Fruit fly (Drosophila melanogaster) whole organism, embryonic: ENCODE measurements around the gene CG16753.
A peak's percentile ranks its signal among the peaks of the same experiment; 100 is the strongest.

Experiments used
- BtbVII ChIP-seq: fragments of 200-800 bp; sonication (Bioruptor generic); optimal IDR thresholded peaks from 3 replicates; lab custom pipeline; 2017; ENCODE audit warnings: missing biosample characterization, mild to moderate bottlenecking, missing genetic modification characterization
- CG10366 ChIP-seq: fragments of 200-800 bp; sonication (Bioruptor generic); IDR thresholded peaks from 2 replicates; pipeline ENCODE4 v1.3.6; 2022; ENCODE audit warnings: missing biosample characterization, missing genetic modification characterization
- CG10979 ChIP-seq: fragments of 200-800 bp; sonication (Bioruptor generic); optimal IDR thresholded peaks from 2 replicates; lab custom pipeline; 2018; ENCODE audit warnings: missing biosample characterization, mild to moderate bottlenecking, missing genetic modification characterization, moderate library complexity
- CG11456 ChIP-seq: fragments of 200-800 bp; sonication (Bioruptor generic); IDR thresholded peaks from 3 replicates; pipeline ENCODE4 v1.3.6; 2022; ENCODE audit warnings: missing biosample characterization, missing genetic modification characterization
- CG11696 ChIP-seq: fragments of 200-800 bp; sonication (Bioruptor generic); IDR thresholded peaks from 2 replicates; pipeline ENCODE4 v1.3.6; 2022; ENCODE audit warnings: missing biosample characterization, missing genetic modification characterization
- CG13775 ChIP-seq: fragments of 200-800 bp; sonication (Bioruptor generic); optimal IDR thresholded peaks from 3 replicates; lab custom pipeline; 2017; ENCODE audit warnings: missing biosample characterization, mild to moderate bottlenecking, missing genetic modification characterization
- CG14710 ChIP-seq: fragments of 200-800 bp; sonication (Bioruptor generic); optimal IDR thresholded peaks from 3 replicates; lab custom pipeline; 2019; ENCODE audit warnings: missing biosample characterization, mild to moderate bottlenecking, missing genetic modification characterization, moderate library complexity
- CG15601 ChIP-seq: fragments of 200-800 bp; sonication (Bioruptor generic); optimal IDR thresholded peaks from 3 replicates; lab custom pipeline; 2019; ENCODE audit warnings: missing biosample characterization, mild to moderate bottlenecking, missing genetic modification characterization, moderate library complexity
- CG15696 ChIP-seq: fragments of 200-800 bp; sonication (Bioruptor generic); optimal IDR thresholded peaks from 2 replicates; lab custom pipeline; 2019; ENCODE audit warnings: missing biosample characterization, mild to moderate bottlenecking, missing genetic modification characterization, moderate library complexity
- CG16863 ChIP-seq: fragments of 200-800 bp; sonication (Bioruptor generic); optimal IDR thresholded peaks from 3 replicates; lab custom pipeline; 2016; ENCODE audit warnings: missing biosample characterization, missing genetic modification characterization
- CG17385 ChIP-seq: fragments of 200-800 bp; sonication (Bioruptor generic); optimal IDR thresholded peaks from 3 replicates; lab custom pipeline; 2018; ENCODE audit warnings: missing biosample characterization, mild to moderate bottlenecking, missing genetic modification characterization
- CG3847 ChIP-seq: fragments of 200-800 bp; sonication (Bioruptor generic); IDR thresholded peaks from 2 replicates; pipeline ENCODE4 v1.3.6; 2022; ENCODE audit warnings: missing biosample characterization, missing genetic modification characterization
- CG4282 ChIP-seq: fragments of 200-800 bp; sonication (Bioruptor generic); optimal IDR thresholded peaks from 2 replicates; lab custom pipeline; 2016; ENCODE audit warnings: missing biosample characterization, missing genetic modification characterization
- CG4617 ChIP-seq: fragments of 200-800 bp; sonication (Bioruptor generic); optimal IDR thresholded peaks from 3 replicates; lab custom pipeline; 2016; ENCODE audit warnings: missing biosample characterization, missing genetic modification characterization, borderline replicate concordance
- CG4854 ChIP-seq: fragments of 200-800 bp; sonication (Bioruptor generic); optimal IDR thresholded peaks from 2 replicates; lab custom pipeline; 2016; ENCODE audit warnings: missing biosample characterization, missing genetic modification characterization, inconsistent platforms
- CG6254 ChIP-seq: fragments of 200-800 bp; sonication (Bioruptor generic); optimal IDR thresholded peaks from 3 replicates; lab custom pipeline; 2017; ENCODE audit warnings: mild to moderate bottlenecking, missing biosample characterization, missing genetic modification reagents, missing genetic modification characterization
- CG6654 ChIP-seq: fragments of 200-800 bp; sonication (Bioruptor generic); optimal IDR thresholded peaks from 2 replicates; lab custom pipeline; 2017; ENCODE audit warnings: missing biosample characterization, mild to moderate bottlenecking, missing genetic modification characterization
- CG6689 ChIP-seq: fragments of 200-800 bp; sonication (Bioruptor generic); IDR thresholded peaks from 2 replicates; pipeline ENCODE4 v1.3.6; 2022; ENCODE audit warnings: missing biosample characterization, missing genetic modification characterization
- CG7372 ChIP-seq: fragments of 200-800 bp; sonication (Bioruptor generic); IDR thresholded peaks from 2 replicates; pipeline ENCODE4 v1.3.6; 2022; ENCODE audit warnings: missing biosample characterization, missing genetic modification characterization
- Dad ChIP-seq: fragments of 200-800 bp; sonication (Bioruptor generic); optimal IDR thresholded peaks from 3 replicates; lab custom pipeline; 2016; ENCODE audit warnings: missing biosample characterization, missing genetic modification characterization
- Dip2 ChIP-seq: fragments of 200-800 bp; sonication (Bioruptor generic); IDR thresholded peaks from 2 replicates; pipeline ENCODE4 v1.3.6; 2022; ENCODE audit warnings: missing biosample characterization, missing genetic modification characterization
- Drgx ChIP-seq: fragments of 200-800 bp; sonication (Bioruptor generic); IDR thresholded peaks from 2 replicates; pipeline ENCODE4 v1.3.6; 2022; ENCODE audit warnings: missing biosample characterization, missing genetic modification characterization
- Ets65A ChIP-seq: fragments of 200-800 bp; sonication (Bioruptor generic); peaks from one replicate; lab custom pipeline; 2016; ENCODE audit warnings: missing biosample characterization, missing genetic modification characterization
- Fer3 ChIP-seq: fragments of 200-800 bp; sonication (Bioruptor generic); optimal IDR thresholded peaks from 2 replicates; lab custom pipeline; 2018; ENCODE audit warnings: missing biosample characterization, mild to moderate bottlenecking, missing genetic modification characterization, moderate library complexity
- HLH4C ChIP-seq: fragments of 200-800 bp; sonication (Bioruptor generic); IDR thresholded peaks from 3 replicates; pipeline ENCODE4 v1.3.6; 2022; ENCODE audit warnings: missing biosample characterization, missing genetic modification characterization; ENCODE audit not compliant: partially characterized antibody
- HLHmδ ChIP-seq: fragments of 200-800 bp; sonication (Bioruptor generic); optimal IDR thresholded peaks from 2 replicates; lab custom pipeline; 2018; ENCODE audit warnings: missing biosample characterization, mild to moderate bottlenecking, missing genetic modification characterization, moderate library complexity
- Meics ChIP-seq: fragments of 200-800 bp; sonication (Bioruptor generic); optimal IDR thresholded peaks from 2 replicates; lab custom pipeline; 2017; ENCODE audit warnings: missing biosample characterization, mild to moderate bottlenecking, missing genetic modification characterization
- NC2β ChIP-seq: fragments of 200-800 bp; sonication (Bioruptor generic); optimal IDR thresholded peaks from 2 replicates; lab custom pipeline; 2016; ENCODE audit warnings: missing biosample characterization, missing genetic modification characterization
- NFAT ChIP-seq: fragments of 200-800 bp; sonication (Bioruptor generic); IDR thresholded peaks from 2 replicates; pipeline ENCODE4 v1.3.6; 2022; ENCODE audit warnings: missing biosample characterization, missing genetic modification characterization
- Nf-YB ChIP-seq: fragments of 200-800 bp; sonication (Bioruptor generic); optimal IDR thresholded peaks from 3 replicates; lab custom pipeline; 2019; ENCODE audit warnings: missing biosample characterization, mild to moderate bottlenecking, missing genetic modification characterization, moderate library complexity
- Optix ChIP-seq: fragments of 200-800 bp; sonication (Bioruptor generic); IDR thresholded peaks from 3 replicates; pipeline ENCODE4 v1.3.6; 2022; ENCODE audit warnings: missing biosample characterization, missing genetic modification characterization
- Xbp1 ChIP-seq: fragments of 200-800 bp; sonication (Bioruptor generic); optimal IDR thresholded peaks from 3 replicates; lab custom pipeline; 2016; ENCODE audit warnings: missing biosample characterization, mild to moderate bottlenecking, missing genetic modification characterization
- ap ChIP-seq: fragments of 200-800 bp; sonication (Bioruptor generic); IDR thresholded peaks from 2 replicates; pipeline ENCODE4 v1.3.6; 2022; ENCODE audit warnings: missing biosample characterization, missing genetic modification characterization
- ase ChIP-seq: fragments of 200-800 bp; sonication (Bioruptor generic); IDR thresholded peaks from 3 replicates; pipeline ENCODE4 v1.3.6; 2022; ENCODE audit warnings: missing biosample characterization, missing genetic modification characterization
- br ChIP-seq: fragments of >200 bp; optimal IDR thresholded peaks from 2 replicates; lab custom pipeline; 2017
- bsh ChIP-seq, 2 experiments: fragments of 200-800 bp; sonication (Bioruptor generic); optimal IDR thresholded peaks; 2 replicates each; lab custom pipeline; 2017 to 2018; ENCODE audit warnings: mild to moderate bottlenecking in 2 of 2, missing biosample characterization in 2 of 2, missing genetic modification characterization in 2 of 2, moderate library complexity in 1 of 2
- cwo ChIP-seq: fragments of 200-800 bp; sonication (Bioruptor generic); optimal IDR thresholded peaks from 3 replicates; lab custom pipeline; 2017; ENCODE audit warnings: missing biosample characterization, missing genetic modification characterization, mild to moderate bottlenecking, moderate library complexity, missing genetic modification reagents
- da ChIP-seq: fragments of 200-800 bp; sonication (Bioruptor generic); optimal IDR thresholded peaks from 2 replicates; lab custom pipeline; 2016; ENCODE audit warnings: missing biosample characterization, missing genetic modification characterization
- dm ChIP-seq: fragments of 200-800 bp; sonication (Bioruptor generic); optimal IDR thresholded peaks from 3 replicates; lab custom pipeline; 2016; ENCODE audit warnings: missing biosample characterization, missing genetic modification characterization
- emc ChIP-seq: fragments of 200-800 bp; sonication (Bioruptor generic); optimal IDR thresholded peaks from 2 replicates; lab custom pipeline; 2016; ENCODE audit warnings: missing biosample characterization, missing genetic modification characterization
- exex ChIP-seq: fragments of 200-800 bp; sonication (Bioruptor generic); optimal IDR thresholded peaks from 4 replicates; lab custom pipeline; 2018; ENCODE audit warnings: missing biosample characterization, mild to moderate bottlenecking, missing genetic modification characterization, moderate library complexity
- gro ChIP-seq: fragments of 200-800 bp; sonication (Bioruptor generic); optimal IDR thresholded peaks from 2 replicates; lab custom pipeline; 2016; ENCODE audit warnings: missing biosample characterization, missing genetic modification characterization
- insv ChIP-seq, 2 experiments: fragments of 200-800 bp; sonication (Bioruptor generic); optimal IDR thresholded peaks; 3 replicates each; lab custom pipeline; 2016 to 2018; ENCODE audit warnings: missing biosample characterization in 2 of 2, missing genetic modification characterization in 2 of 2
- kni ChIP-seq: fragments of 200-800 bp; sonication (Bioruptor generic); optimal IDR thresholded peaks from 3 replicates; lab custom pipeline; 2017; ENCODE audit warnings: mild to moderate bottlenecking, missing biosample characterization, missing genetic modification reagents, missing genetic modification characterization
- mirr ChIP-seq: fragments of 200-800 bp; sonication (Bioruptor generic); optimal IDR thresholded peaks from 3 replicates; lab custom pipeline; 2018; ENCODE audit warnings: missing biosample characterization, mild to moderate bottlenecking, missing genetic modification characterization
- pzg ChIP-seq: fragments of 200-800 bp; sonication (Bioruptor generic); optimal IDR thresholded peaks from 3 replicates; lab custom pipeline; 2018; ENCODE audit warnings: missing biosample characterization, mild to moderate bottlenecking, missing genetic modification characterization, moderate library complexity
- rib ChIP-seq: fragments of 200-800 bp; sonication (Bioruptor generic); IDR thresholded peaks from 2 replicates; pipeline ENCODE4 v1.3.6; 2022; ENCODE audit warnings: missing biosample characterization, missing genetic modification characterization
- sima ChIP-seq: fragments of 200-800 bp; sonication (Bioruptor generic); optimal IDR thresholded peaks from 2 replicates; lab custom pipeline; 2016; ENCODE audit warnings: missing biosample characterization, missing genetic modification characterization
- slou ChIP-seq: fragments of 200-800 bp; sonication (Bioruptor generic); optimal IDR thresholded peaks from 3 replicates; lab custom pipeline; 2016; ENCODE audit warnings: missing biosample characterization, missing genetic modification characterization
- slp2 ChIP-seq: fragments of 200-800 bp; sonication (Bioruptor generic); optimal IDR thresholded peaks from 2 replicates; lab custom pipeline; 2016; ENCODE audit warnings: missing biosample characterization, missing genetic modification characterization
- ssp ChIP-seq: fragments of 200-800 bp; sonication (Bioruptor generic); IDR thresholded peaks from 2 replicates; pipeline ENCODE4 v1.3.6; 2022; ENCODE audit warnings: missing biosample characterization, missing genetic modification characterization
- zen ChIP-seq: fragments of 200-800 bp; sonication (Bioruptor generic); optimal IDR thresholded peaks from 3 replicates; lab custom pipeline; 2018; ENCODE audit warnings: missing biosample characterization, mild to moderate bottlenecking, missing genetic modification characterization, moderate library complexity

CG16753 gene

DNA sequence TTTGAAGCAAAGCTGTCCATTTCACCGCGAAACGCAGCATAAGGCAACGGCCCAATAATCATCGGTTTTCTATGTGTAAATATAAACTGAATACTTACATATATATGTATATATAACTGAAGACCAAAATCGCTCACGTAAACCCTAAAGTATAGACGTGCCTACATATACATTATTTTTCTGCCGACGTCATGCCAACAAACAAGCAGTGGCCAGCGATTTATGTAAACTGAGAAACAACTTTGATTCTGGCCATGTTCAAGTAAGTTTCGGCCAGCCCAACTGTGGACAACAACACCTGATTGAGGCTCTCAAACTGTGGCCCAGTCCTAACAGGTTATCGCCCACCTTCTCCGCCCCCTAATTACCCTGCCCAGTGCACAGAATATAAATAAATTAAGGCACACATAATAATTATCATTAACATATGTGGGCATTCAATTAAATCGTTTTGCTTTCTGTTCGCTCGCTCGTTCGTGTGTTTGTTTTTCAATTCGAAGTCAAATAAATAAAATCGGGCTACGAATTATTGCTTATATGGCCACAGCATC lies 27.2 kb downstream of the CG16753 start (continued):
- TF ChIP-seq sima, result no peak
- TF ChIP-seq CG15696 (tag; lab: Kevin White, UChicago), result no peak
- TF ChIP-seq HLH4C, result no peak
- no peak for TF ChIP-seq CG14710 (tag; lab: Kevin White, UChicago)
- peak; percentile 27 for TF ChIP-seq kni (GFP tag; lab: Kevin White, UChicago)
- no peak for TF ChIP-seq HLHmδ (GFP tag; lab: Kevin White, UChicago)
- no peak for TF ChIP-seq CG17385 (GFP tag; lab: Kevin White, UChicago)
- no peak for TF ChIP-seq Nf-YB
- no peak for TF ChIP-seq bsh (GFP tag; optimal IDR thresholded peaks at IDR 0.05; lab: Kevin White, UChicago)
- no peak for TF ChIP-seq CG16863
- no peak for TF ChIP-seq cwo (GFP tag; lab: Kevin White, UChicago)
- no peak for TF ChIP-seq da (GFP tag; lab: Kevin White, UChicago)
- no peak for TF ChIP-seq Drgx (GFP tag; lab: Robert Waterston, UW)
- no peak for TF ChIP-seq CG15601 (tag; lab: Kevin White, UChicago)
- no peak for TF ChIP-seq ase
- no peak for TF ChIP-seq pzg (GFP tag; lab: Kevin White, UChicago)
- no peak for TF ChIP-seq zen (tag; lab: Kevin White, UChicago)
- no peak for TF ChIP-seq NC2β (GFP tag; lab: Kevin White, UChicago)
- no peak for TF ChIP-seq BtbVII (GFP tag; lab: Kevin White, UChicago)
- TF ChIP-seq CG11456, result no peak
- TF ChIP-seq CG4282, result no peak
- TF ChIP-seq Dad (GFP tag; lab: Kevin White, UChicago), result no peak
- peak; percentile 96 for TF ChIP-seq CG6654 (GFP tag; lab: Kevin White, UChicago)
- no peak for TF ChIP-seq CG10366 (GFP tag; lab: Robert Waterston, UW)
- TF ChIP-seq exex (tag; lab: Kevin White, UChicago), result peak; percentile 52
- no peak for TF ChIP-seq slp2
- no peak for TF ChIP-seq gro (GFP tag; lab: Kevin White, UChicago)
- no peak for TF ChIP-seq Optix
- no peak for TF ChIP-seq Fer3 (tag; lab: Kevin White, UChicago)
- TF ChIP-seq rib (GFP tag; lab: Robert Waterston, UW), result no peak; the same call in 1 of the 2 replicates
- no peak for TF ChIP-seq CG6254
- TF ChIP-seq Ets65A (GFP tag; lab: Kevin White, UChicago), result no peak
- TF ChIP-seq Xbp1 (GFP tag; lab: Kevin White, UChicago), result no peak
- no peak for TF ChIP-seq slou (GFP tag; lab: Kevin White, UChicago)
- no peak for TF ChIP-seq CG4854 (GFP tag; lab: Kevin White, UChicago)
- no peak for TF ChIP-seq CG7372
- TF ChIP-seq CG3847, result no peak
- TF ChIP-seq emc (GFP tag; lab: Kevin White, UChicago), result no peak
- TF ChIP-seq Dip2 (GFP tag; lab: Robert Waterston, UW), result no peak
- TF ChIP-seq CG10979 (tag; lab: Kevin White, UChicago), result no peak
- peak; percentile 65 for TF ChIP-seq mirr (GFP tag; lab: Kevin White, UChicago)
- no peak for TF ChIP-seq CG6689 (GFP tag; lab: Robert Waterston, UW)
- TF ChIP-seq br (lab: Kevin White, UChicago), result no peak
- no peak for TF ChIP-seq CG4617 (GFP tag; lab: Kevin White, UChicago)
- TF ChIP-seq ap (GFP tag; lab: Robert Waterston, UW), result no peak
- TF ChIP-seq ssp (GFP tag; lab: Robert Waterston, UW), result no peak
- TF ChIP-seq insv (GFP tag; optimal IDR thresholded peaks at IDR 0.05; lab: Kevin White, UChicago), result no peak
- no peak for TF ChIP-seq Meics (GFP tag; lab: Kevin White, UChicago)
- no peak for TF ChIP-seq CG13775
- no peak for TF ChIP-seq CG11696 (GFP tag; lab: Robert Waterston, UW)
- TF ChIP-seq dm (GFP tag; lab: Kevin White, UChicago), result no peak
- no peak for TF ChIP-seq NFAT (GFP tag; lab: Robert Waterston, UW)
